Fruit fly (Drosophila melanogaster): ENCODE data around the gene CG14115.

- TF ChIP-seq EcR (GFP tag; optimal IDR thresholded peaks at IDR 0.05) (no peak), pan (optimal IDR thresholded peaks at IDR 0.05) (no peak), CG8478 (optimal IDR thresholded peaks at IDR 0.05) (no peak), psq (optimal IDR thresholded peaks at IDR 0.05) (no peak), Dll (optimal IDR thresholded peaks at IDR 0.05) (no peak), usp (GFP tag; optimal IDR thresholded peaks at IDR 0.05) (no peak)
Measured at dm6 chr3L:13032915-13033282, 28.3 kb downstream of the CG14115 start.

Measured in whole organism.